Worm (Caenorhabditis elegans): ENCODE results near the gene sfxn-5.
A peak's percentile ranks its signal among the peaks of the same experiment; 100 is the strongest.

sfxn-5 gene

ce11 chrII:8075324-8075810 is 29.5 kb downstream of the sfxn-5 start, which contains the start of gene K02C4.2:
Gene K02C4.2, plus strand, starts transcription at chrII:8075760.
- TF ChIP-seq bed-3 (GFP tag; optimal IDR thresholded peaks at IDR 0.05) (peak; percentile 12), drap-1 (GFP tag; optimal IDR thresholded peaks at IDR 0.05) (peak; percentile 86), unc-39 (tag; optimal IDR thresholded peaks at IDR 0.05) (no peak), snpc-4 (tag; optimal IDR thresholded peaks at IDR 0.05) (no peak), mab-5 (tag; optimal IDR thresholded peaks at IDR 0.05) (no peak), mep-1 (tag; optimal IDR thresholded peaks at IDR 0.05) (peak; percentile 12), ceh-43 (GFP tag; optimal IDR thresholded peaks at IDR 0.05) (peak; percentile 63), tbx-8 (GFP tag; optimal IDR thresholded peaks at IDR 0.05) (peak; percentile 59), M03D4.4 (tag; optimal IDR thresholded peaks at IDR 0.05) (peak; percentile 79), flh-1 (GFP tag; optimal IDR thresholded peaks at IDR 0.05) (peak; percentile 59), nhr-12 (tag; optimal IDR thresholded peaks at IDR 0.05) (no peak), nhr-28 (tag; optimal IDR thresholded peaks at IDR 0.05) (no peak), elt-1 (tag; optimal IDR thresholded peaks at IDR 0.05; ENCODE audit: borderline replicate concordance, insufficient read depth) (no peak), sem-2 (GFP tag; optimal IDR thresholded peaks at IDR 0.05) (peak; percentile 76), elt-3 (tag; optimal IDR thresholded peaks at IDR 0.05) (no peak), hlh-1 (tag; optimal IDR thresholded peaks at IDR 0.05) (peak; percentile 8), ztf-11 (tag; optimal IDR thresholded peaks at IDR 0.05) (no peak), lsy-2 (tag; optimal IDR thresholded peaks at IDR 0.05) (no peak), ham-2 (GFP tag; optimal IDR thresholded peaks at IDR 0.05) (peak; percentile 73), ces-1 (GFP tag; optimal IDR thresholded peaks at IDR 0.05) (no peak), unc-120 (tag; optimal IDR thresholded peaks at IDR 0.05; ENCODE audit: poor library complexity, severe bottlenecking) (peak; percentile 20), nhr-237 (tag; optimal IDR thresholded peaks at IDR 0.05) (no peak), ceh-83 (GFP tag; optimal IDR thresholded peaks at IDR 0.05) (peak; percentile 89), sptf-1 (tag; optimal IDR thresholded peaks at IDR 0.05) (no peak), nhr-2 (tag; optimal IDR thresholded peaks at IDR 0.05) (no peak), nhr-76 (tag; optimal IDR thresholded peaks at IDR 0.05) (no peak), lin-13 (tag; optimal IDR thresholded peaks at IDR 0.05) (peak; percentile 20), blmp-1 (tag; optimal IDR thresholded peaks at IDR 0.05) (no peak), lin-32 (GFP tag; optimal IDR thresholded peaks at IDR 0.05) (peak; percentile 76), pha-4 (tag; optimal IDR thresholded peaks at IDR 0.05) (peak; percentile 55), mls-2 (tag; optimal IDR thresholded peaks at IDR 0.05) (peak; percentile 81), ceh-39 (tag; optimal IDR thresholded peaks at IDR 0.05) (no peak), cnd-1 (tag; optimal IDR thresholded peaks at IDR 0.05) (peak; percentile 86), unc-62 (GFP tag; optimal IDR thresholded peaks at IDR 0.05) (peak; percentile 22), zip-8 (tag; optimal IDR thresholded peaks at IDR 0.05) (peak; percentile 23)

- no peak for TF ChIP-seq nhr-2 (tag; optimal IDR thresholded peaks at IDR 0.05)
- TF ChIP-seq nhr-76 (tag; optimal IDR thresholded peaks at IDR 0.05): no peak
- no peak for TF ChIP-seq ham-2 (GFP tag; optimal IDR thresholded peaks at IDR 0.05)
- TF ChIP-seq tbx-8 (GFP tag; optimal IDR thresholded peaks at IDR 0.05): no peak
- TF ChIP-seq nhr-28 (tag; optimal IDR thresholded peaks at IDR 0.05): no peak
- no peak for TF ChIP-seq lin-32 (GFP tag; optimal IDR thresholded peaks at IDR 0.05)
- no peak for TF ChIP-seq mep-1 (tag; optimal IDR thresholded peaks at IDR 0.05)
- TF ChIP-seq blmp-1 (tag; optimal IDR thresholded peaks at IDR 0.05): no peak
- TF ChIP-seq pha-4 (tag; optimal IDR thresholded peaks at IDR 0.05): no peak
- TF ChIP-seq lin-13 (tag; optimal IDR thresholded peaks at IDR 0.05): no peak
- TF ChIP-seq M03D4.4 (tag; optimal IDR thresholded peaks at IDR 0.05): no peak
- TF ChIP-seq mls-2 (tag; optimal IDR thresholded peaks at IDR 0.05): no peak
- TF ChIP-seq lsy-2 (tag; optimal IDR thresholded peaks at IDR 0.05): no peak
- no peak for TF ChIP-seq nhr-237 (tag; optimal IDR thresholded peaks at IDR 0.05)
- TF ChIP-seq sptf-1 (tag; optimal IDR thresholded peaks at IDR 0.05): no peak
- TF ChIP-seq ztf-11 (tag; optimal IDR thresholded peaks at IDR 0.05): no peak
- TF ChIP-seq ces-1 (GFP tag; optimal IDR thresholded peaks at IDR 0.05): no peak
- TF ChIP-seq elt-1 (tag; optimal IDR thresholded peaks at IDR 0.05; ENCODE audit: borderline replicate concordance, insufficient read depth): no peak
- no peak for TF ChIP-seq nhr-12 (tag; optimal IDR thresholded peaks at IDR 0.05)
Measured at ce11 chrII:8074058-8074457, 30.8 kb downstream of the sfxn-5 start.

ce11 chrII:8073222-8073621 is 31.6 kb downstream of the sfxn-5 start, which contains the start of gene gpcp-2:
Gene gpcp-2, minus strand, starts transcription at chrII:8073374.
- TF ChIP-seq snpc-4 (tag; optimal IDR thresholded peaks at IDR 0.05) (no peak), bed-3 (GFP tag; optimal IDR thresholded peaks at IDR 0.05) (no peak), tbx-8 (GFP tag; optimal IDR thresholded peaks at IDR 0.05) (no peak), zip-8 (tag; optimal IDR thresholded peaks at IDR 0.05) (no peak), nhr-237 (tag; optimal IDR thresholded peaks at IDR 0.05) (no peak)

Data from whole organism, mixed stage, embryonic.